Worm (Caenorhabditis elegans) whole organism, mixed stage, embryonic: ENCODE measurements around the gene ubc-7.

ENCODE experiments used
- drap-1 ChIP-seq: fragments of 200-800 bp; sonication (Bioruptor generic); optimal IDR thresholded peaks from 3 replicates; lab custom pipeline; 2018; ENCODE audit warnings: mild to moderate bottlenecking, missing genetic modification characterization, missing compliant biosample characterization
- elt-1 ChIP-seq: sonication (generic microtip); optimal IDR thresholded peaks from 2 replicates; lab custom pipeline; 2017; ENCODE audit warnings: missing genetic modification characterization, mild to moderate bottlenecking, missing compliant biosample characterization, antibody characterized with exemption, moderate library complexity, borderline replicate concordance; ENCODE audit not compliant: insufficient read depth
- nhr-237 ChIP-seq: fragments of 150-350 bp; optimal IDR thresholded peaks from 2 replicates; lab custom pipeline; 2014; ENCODE audit warnings: missing biosample characterization, missing genetic modification characterization

ce11 chrIII:9582240-9582639 is 48.7 kb downstream of the ubc-7 start, which contains the start of gene C48B4.3:
- no peak for TF ChIP-seq elt-1 (tag; lab: Kevin White, UChicago)
- no peak for TF ChIP-seq nhr-237 (tag; lab: Kevin White, UChicago)
- TF ChIP-seq drap-1 (GFP tag; lab: Kevin White, UChicago): no peak
